Worm (Caenorhabditis elegans): ENCODE measurements around the gene best-9.

best-9 gene

DNA sequence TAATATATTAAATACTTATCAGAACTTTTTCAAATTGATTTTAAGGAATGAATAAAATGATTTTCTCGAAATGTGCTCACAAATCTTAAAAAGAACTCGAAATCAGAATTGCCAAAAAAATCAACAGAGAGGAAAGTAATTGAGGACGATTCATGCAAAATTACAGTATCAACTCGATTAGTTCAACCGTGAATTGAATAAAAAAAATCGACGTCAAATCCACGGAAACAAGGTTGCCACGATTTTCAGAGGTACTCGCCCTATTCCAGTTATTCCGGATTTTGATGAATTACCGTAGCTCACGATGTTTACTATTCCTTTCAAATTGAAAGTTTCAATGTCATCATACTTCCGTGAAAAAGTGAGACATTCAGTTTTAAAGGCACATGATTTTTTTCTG is 41.8 kb downstream of the best-9 start, which contains the start of gene F15B10.3 (continued):
- TF ChIP-seq unc-62 (GFP tag; optimal IDR thresholded peaks at IDR 0.05 in 1 of 2) (no peak), unc-62 (tag; optimal IDR thresholded peaks at IDR 0.05) (no peak), ZK337.2 (GFP tag; IDR thresholded peaks at IDR 0.05) (no peak), lin-15B (tag; optimal IDR thresholded peaks at IDR 0.05) (no peak), daf-16 (GFP tag; optimal IDR thresholded peaks at IDR 0.05) (no peak), daf-16 (tag; optimal IDR thresholded peaks at IDR 0.05) (no peak)

DNA sequence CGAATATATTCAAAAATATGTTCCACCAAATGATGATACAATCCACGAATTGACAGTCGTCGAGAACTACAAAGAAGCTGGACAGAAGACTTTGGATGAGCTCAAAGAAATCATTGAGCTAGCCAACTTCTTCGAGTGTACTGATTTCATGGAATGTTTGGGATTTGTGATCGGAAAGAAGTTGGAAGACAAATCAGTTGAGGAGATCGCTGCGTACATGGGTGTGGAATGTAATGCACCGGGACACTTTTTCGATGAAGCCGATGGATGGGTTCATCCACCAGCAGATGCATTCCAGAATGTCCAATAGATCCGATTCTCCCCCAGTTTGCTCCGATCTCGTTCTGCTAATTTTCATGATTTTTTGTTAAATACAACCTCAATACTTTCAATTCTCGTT is 43.0 kb downstream of the best-9 start:
- peak in 1 of 2 experiments; percentile 55 for TF ChIP-seq unc-62 (GFP tag; optimal IDR thresholded peaks at IDR 0.05 in 1 of 2)
- TF ChIP-seq unc-62 (tag; optimal IDR thresholded peaks at IDR 0.05) = no peak
- TF ChIP-seq nhr-48 (tag; optimal IDR thresholded peaks at IDR 0.05) = no peak
- peak; percentile 21 for TF ChIP-seq dve-1 (tag; optimal IDR thresholded peaks at IDR 0.05; ENCODE audit: insufficient read depth)

DNA sequence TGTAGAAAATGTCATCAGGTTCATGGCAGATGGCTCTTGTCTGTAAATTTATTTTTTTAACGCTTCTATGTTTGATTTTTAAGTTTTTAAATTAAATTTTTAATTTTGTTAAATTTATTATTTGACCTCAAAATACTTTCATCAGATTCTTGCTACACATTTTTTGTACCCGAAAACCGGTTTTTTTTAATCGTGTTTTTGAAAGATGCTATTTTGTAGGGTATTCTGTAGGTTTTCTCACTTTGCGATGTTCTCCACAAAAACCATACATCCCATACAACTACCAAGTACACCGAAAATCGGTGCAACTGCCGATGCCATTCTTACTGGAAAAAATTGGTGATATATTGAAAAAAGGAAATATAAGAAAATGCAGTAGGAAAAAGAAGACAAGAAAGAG is 45.3 kb downstream of the best-9 start, which contains the start of gene nstp-2:
Gene nstp-2, minus strand, starts transcription at position 326 of the 400 bp plus-strand sequence.
- TF ChIP-seq ztf-11 (tag; optimal IDR thresholded peaks at IDR 0.05) (no peak), lin-39 (tag; optimal IDR thresholded peaks at IDR 0.05) (no peak), daf-12 (tag; optimal IDR thresholded peaks at IDR 0.05) (no peak), nhr-28 (tag; optimal IDR thresholded peaks at IDR 0.05) (peak; percentile 86), ZK546.5 (tag; optimal IDR thresholded peaks at IDR 0.05) (no peak), lin-1 (GFP tag; IDR thresholded peaks at IDR 0.05) (no peak)

DNA sequence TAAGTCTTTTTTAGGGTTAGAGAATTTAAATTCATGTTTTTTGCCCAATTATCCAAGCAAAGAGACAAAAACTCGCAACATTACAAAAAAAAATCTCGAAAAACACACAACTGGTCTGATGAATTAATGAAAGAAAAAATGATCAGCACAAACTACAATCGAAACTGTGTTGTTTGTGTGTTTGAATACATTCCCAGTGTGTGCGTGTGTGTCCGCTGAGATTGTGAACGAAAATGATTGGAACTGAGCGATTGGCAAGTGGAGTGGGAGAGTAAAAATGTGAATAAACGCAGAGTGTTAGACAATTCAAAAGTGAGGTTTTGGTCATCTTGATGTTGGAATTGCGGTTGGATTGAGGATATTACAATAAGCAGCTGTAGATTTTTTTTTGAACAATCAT is 46.1 kb downstream of the best-9 start:
- TF ChIP-seq egl-27 (tag; optimal IDR thresholded peaks at IDR 0.05) (no peak), mes-2 (tag; optimal IDR thresholded peaks at IDR 0.05; ENCODE audit: poor library complexity, severe bottlenecking) (peak; percentile 60), daf-16 (GFP tag; optimal IDR thresholded peaks at IDR 0.05) (no peak), daf-16 (tag; optimal IDR thresholded peaks at IDR 0.05) (peak; percentile 39), hlh-11 (tag; optimal IDR thresholded peaks at IDR 0.05) (peak; percentile 6), sdz-12 (GFP tag; optimal IDR thresholded peaks at IDR 0.05) (no peak), ztf-11 (tag; optimal IDR thresholded peaks at IDR 0.05) (no peak), ceh-28 (tag; optimal IDR thresholded peaks at IDR 0.05) (no peak), nhr-111 (GFP tag; optimal IDR thresholded peaks at IDR 0.05) (no peak), nhr-76 (tag; optimal IDR thresholded peaks at IDR 0.05) (no peak), unc-39 (tag; optimal IDR thresholded peaks at IDR 0.05) (no peak), nhr-77 (tag; optimal IDR thresholded peaks at IDR 0.05) (no peak), ama-1 (optimal IDR thresholded peaks at IDR 0.05) (no peak), nhr-11 (tag; optimal IDR thresholded peaks at IDR 0.05) (no peak), lin-29 (GFP tag; IDR thresholded peaks at IDR 0.05) (no peak), ZK337.2 (GFP tag; IDR thresholded peaks at IDR 0.05) (no peak), F44E2.7 (GFP tag; IDR thresholded peaks at IDR 0.05) (no peak), ctbp-1 (GFP tag; IDR thresholded peaks at IDR 0.05) (no peak), nhr-42 (GFP tag; IDR thresholded peaks at IDR 0.05) (no peak), pqm-1 (tag; optimal IDR thresholded peaks at IDR 0.05) (no peak), skn-1 (tag; optimal IDR thresholded peaks at IDR 0.05) (no peak), F37D6.2 (tag; optimal IDR thresholded peaks at IDR 0.05) (no peak), R02D3.7 (tag; optimal IDR thresholded peaks at IDR 0.05) (no peak), mdl-1 (tag; optimal IDR thresholded peaks at IDR 0.05) (no peak), dmd-9 (GFP tag; IDR thresholded peaks at IDR 0.05) (no peak), lin-15B (tag; optimal IDR thresholded peaks at IDR 0.05) (no peak), Y75B8A.6 (GFP tag; IDR thresholded peaks at IDR 0.05) (no peak), nhr-28 (tag; optimal IDR thresholded peaks at IDR 0.05) (peak; percentile 99), aha-1 (tag) (no peak), Y48G9A.11 (GFP tag; IDR thresholded peaks at IDR 0.05) (no peak), lsy-2 (tag; optimal IDR thresholded peaks at IDR 0.05) (no peak), lir-3 (tag; optimal IDR thresholded peaks at IDR 0.05) (no peak), cey-2 (tag; optimal IDR thresholded peaks at IDR 0.05; ENCODE audit: borderline replicate concordance, insufficient read depth) (no peak), zip-2 (tag; optimal IDR thresholded peaks at IDR 0.05) (no peak)
